Fruit fly (Drosophila melanogaster): ENCODE results near the gene mei-38.
A peak's percentile ranks its signal among the peaks of the same experiment; 100 is the strongest.

The mei-38 gene

dm6 chrX:1512753-1513226, 35.9 kb downstream of the mei-38 start, which contains the start of gene CG14795:
CG14795 (minus strand) TSS chrX:1512803.
- TF ChIP-seq tai (GFP tag; optimal IDR thresholded peaks at IDR 0.05) (no peak), HLH106 (tag; optimal IDR thresholded peaks at IDR 0.05) (peak; percentile 22), jim (GFP tag; optimal IDR thresholded peaks at IDR 0.05) (no peak), sv (GFP tag; optimal IDR thresholded peaks at IDR 0.05) (no peak), Jra (GFP tag; optimal IDR thresholded peaks at IDR 0.05) (no peak), OdsH (GFP tag; optimal IDR thresholded peaks at IDR 0.05) (no peak), CG32264 (GFP tag; optimal IDR thresholded peaks at IDR 0.05) (no peak), rgr (GFP tag; optimal IDR thresholded peaks at IDR 0.05) (peak; percentile 0), Dif (GFP tag; optimal IDR thresholded peaks at IDR 0.05; ENCODE audit: partially characterized antibody) (peak; percentile 93), psq (GFP tag; optimal IDR thresholded peaks at IDR 0.05) (no peak), CrebA (GFP tag; optimal IDR thresholded peaks at IDR 0.05; ENCODE audit: borderline replicate concordance) (no peak), usp (GFP tag; optimal IDR thresholded peaks at IDR 0.05) (no peak), Hr83 (GFP tag; optimal IDR thresholded peaks at IDR 0.05; ENCODE audit: poor library complexity, severe bottlenecking) (no peak), Myc (optimal IDR thresholded peaks at IDR 0.05) (peak; percentile 63), brk (GFP tag; optimal IDR thresholded peaks at IDR 0.05) (no peak), foxo (GFP tag; optimal IDR thresholded peaks at IDR 0.05) (no peak), pan (optimal IDR thresholded peaks at IDR 0.05) (no peak), dl (GFP tag; optimal IDR thresholded peaks at IDR 0.05; ENCODE audit: insufficient read depth in 1 of 2, partially characterized antibody in 2 of 2) (peak; percentile 32 to 76), Hr78 (GFP tag; optimal IDR thresholded peaks at IDR 0.05) (no peak), sage (GFP tag; optimal IDR thresholded peaks at IDR 0.05) (no peak), dmrt93B (GFP tag; optimal IDR thresholded peaks at IDR 0.05) (no peak), dsf (GFP tag; optimal IDR thresholded peaks at IDR 0.05; ENCODE audit: borderline replicate concordance) (no peak), Abd-B (GFP tag; optimal IDR thresholded peaks at IDR 0.05) (no peak), Dfd (GFP tag; optimal IDR thresholded peaks at IDR 0.05) (no peak), GATAd (GFP tag; optimal IDR thresholded peaks at IDR 0.05) (no peak), ey (GFP tag; optimal IDR thresholded peaks at IDR 0.05) (no peak), h (GFP tag; optimal IDR thresholded peaks at IDR 0.05) (peak; percentile 21), CG9705 (GFP tag; optimal IDR thresholded peaks at IDR 0.05) (no peak), br (GFP tag; optimal IDR thresholded peaks at IDR 0.05) (no peak), Hnf4 (GFP tag; optimal IDR thresholded peaks at IDR 0.05) (no peak), lola (GFP tag; optimal IDR thresholded peaks at IDR 0.05) (no peak), Mio (GFP tag; optimal IDR thresholded peaks at IDR 0.05) (no peak), Vsx2 (GFP tag; optimal IDR thresholded peaks at IDR 0.05; ENCODE audit: partially characterized antibody) (peak; percentile 98), N (GFP tag; optimal IDR thresholded peaks at IDR 0.05) (no peak), Sp1 (GFP tag; optimal IDR thresholded peaks at IDR 0.05) (peak; percentile 4), Rel (GFP tag; optimal IDR thresholded peaks at IDR 0.05) (no peak), Rel (tag; optimal IDR thresholded peaks at IDR 0.05) (peak; percentile 12), woc (GFP tag; optimal IDR thresholded peaks at IDR 0.05) (no peak), fru (GFP tag; optimal IDR thresholded peaks at IDR 0.05) (no peak)

DNA sequence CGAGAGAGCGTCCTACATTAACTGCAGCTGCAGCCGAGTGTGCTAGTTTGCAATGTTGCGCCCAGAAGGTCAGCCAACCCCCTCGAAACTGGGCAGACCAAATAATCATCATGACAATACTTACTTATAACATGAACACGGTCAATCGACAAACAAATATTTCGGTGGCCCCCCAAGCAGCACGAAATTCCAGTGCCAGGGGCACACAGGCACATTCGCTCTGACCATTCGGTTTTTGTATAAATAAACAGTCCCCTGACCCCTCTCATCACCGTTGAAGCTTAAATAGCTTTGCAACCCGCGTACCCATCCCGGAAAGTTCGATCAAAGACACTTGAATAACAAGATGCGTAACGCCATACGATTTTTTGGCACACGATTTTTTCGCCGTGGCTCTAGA, 37.0 kb downstream of the mei-38 start:
- no peak for TF ChIP-seq pan (optimal IDR thresholded peaks at IDR 0.05)
- TF ChIP-seq sage (GFP tag; optimal IDR thresholded peaks at IDR 0.05): no peak
- no peak for TF ChIP-seq HLH106 (tag; optimal IDR thresholded peaks at IDR 0.05)
- no peak for TF ChIP-seq Hr78 (GFP tag; optimal IDR thresholded peaks at IDR 0.05)
- TF ChIP-seq Mio (GFP tag; optimal IDR thresholded peaks at IDR 0.05): no peak
- TF ChIP-seq CrebA (GFP tag; optimal IDR thresholded peaks at IDR 0.05; ENCODE audit: borderline replicate concordance): no peak
- TF ChIP-seq CG9705 (GFP tag; optimal IDR thresholded peaks at IDR 0.05): no peak
- TF ChIP-seq sv (GFP tag; optimal IDR thresholded peaks at IDR 0.05): no peak
- TF ChIP-seq Jra (GFP tag; optimal IDR thresholded peaks at IDR 0.05): no peak
- no peak for TF ChIP-seq psq (GFP tag; optimal IDR thresholded peaks at IDR 0.05)
- TF ChIP-seq OdsH (GFP tag; optimal IDR thresholded peaks at IDR 0.05): no peak
- TF ChIP-seq dmrt93B (GFP tag; optimal IDR thresholded peaks at IDR 0.05): no peak

- TF ChIP-seq Myc (optimal IDR thresholded peaks at IDR 0.05) (no peak), jim (GFP tag; optimal IDR thresholded peaks at IDR 0.05) (no peak), HLH106 (tag; optimal IDR thresholded peaks at IDR 0.05) (no peak), Mio (GFP tag; optimal IDR thresholded peaks at IDR 0.05) (no peak), dmrt93B (GFP tag; optimal IDR thresholded peaks at IDR 0.05) (no peak), sage (GFP tag; optimal IDR thresholded peaks at IDR 0.05) (no peak), Rel (GFP tag; optimal IDR thresholded peaks at IDR 0.05) (no peak), Rel (tag; optimal IDR thresholded peaks at IDR 0.05) (no peak), Dfd (GFP tag; optimal IDR thresholded peaks at IDR 0.05) (no peak), brk (GFP tag; optimal IDR thresholded peaks at IDR 0.05) (no peak), Hr78 (GFP tag; optimal IDR thresholded peaks at IDR 0.05) (no peak), Hr83 (GFP tag; optimal IDR thresholded peaks at IDR 0.05; ENCODE audit: poor library complexity, severe bottlenecking) (peak; percentile 27), fru (GFP tag; optimal IDR thresholded peaks at IDR 0.05) (no peak), GATAd (GFP tag; optimal IDR thresholded peaks at IDR 0.05) (no peak), Dif (GFP tag; optimal IDR thresholded peaks at IDR 0.05; ENCODE audit: partially characterized antibody) (no peak), Vsx2 (GFP tag; optimal IDR thresholded peaks at IDR 0.05; ENCODE audit: partially characterized antibody) (peak; percentile 90), foxo (GFP tag; optimal IDR thresholded peaks at IDR 0.05) (peak in 1 of 2 experiments; percentile 0), CG32264 (GFP tag; optimal IDR thresholded peaks at IDR 0.05) (no peak), Jra (GFP tag; optimal IDR thresholded peaks at IDR 0.05) (no peak), br (GFP tag; optimal IDR thresholded peaks at IDR 0.05) (peak; percentile 20), Abd-B (GFP tag; optimal IDR thresholded peaks at IDR 0.05) (no peak), psq (GFP tag; optimal IDR thresholded peaks at IDR 0.05) (no peak), OdsH (GFP tag; optimal IDR thresholded peaks at IDR 0.05) (peak; percentile 12), h (GFP tag; optimal IDR thresholded peaks at IDR 0.05) (peak; percentile 42), woc (GFP tag; optimal IDR thresholded peaks at IDR 0.05) (peak; percentile 32), Sp1 (GFP tag; optimal IDR thresholded peaks at IDR 0.05) (no peak)
Observed at dm6 chrX:1517618-1518017, 40.8 kb downstream of the mei-38 start.
